Worm (Caenorhabditis elegans): Measurements from ENCODE around the gene F48E3.6.

DNA sequence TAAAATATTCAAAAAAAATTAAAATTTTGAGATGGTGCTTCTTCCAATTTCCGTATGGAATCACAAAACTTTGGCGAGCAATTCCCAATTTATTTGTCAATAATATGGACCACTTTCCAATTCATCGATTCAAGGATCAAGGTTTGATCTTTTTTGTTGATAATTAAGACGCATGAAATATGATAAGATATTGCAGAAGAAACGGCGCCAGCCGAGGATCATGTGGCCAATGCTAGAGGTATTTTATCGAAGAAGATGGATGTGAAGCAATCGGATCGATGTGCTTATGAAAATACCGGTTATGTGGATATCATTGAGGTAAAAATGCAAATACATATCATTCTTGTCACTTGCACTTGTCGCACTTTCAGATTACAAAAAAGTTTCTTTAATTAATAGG lies 47.7 kb upstream of the F48E3.6 start:
- TF ChIP-seq W03F9.2 (tag; optimal IDR thresholded peaks at IDR 0.05) = no peak
- TF ChIP-seq him-1 (tag; optimal IDR thresholded peaks at IDR 0.05) = no peak
- TF ChIP-seq dao-5 (tag; optimal IDR thresholded peaks at IDR 0.05) = no peak
